Comparison of ENCODE assay signal across 1 fruit fly cellular context in the genomic region with DNA sequence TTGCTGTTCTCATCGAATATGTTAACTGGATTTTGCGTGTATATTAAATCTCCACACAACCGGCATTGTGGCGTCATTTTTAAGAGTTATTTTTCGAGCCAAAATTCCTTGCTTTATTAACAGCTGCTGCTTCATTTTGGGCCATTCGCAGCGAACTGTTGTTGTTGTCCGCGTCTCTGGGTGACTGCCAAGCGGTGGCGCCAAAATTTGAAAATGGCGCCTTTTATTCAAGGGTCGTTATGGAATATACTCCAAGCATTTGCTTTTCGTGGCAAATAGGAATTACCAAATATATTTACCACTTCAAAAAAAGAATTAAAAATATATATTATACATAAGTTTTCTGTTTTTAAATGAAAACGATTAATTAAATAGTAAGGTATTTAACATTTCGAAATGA.
TF ChIP-seq lines count a peak whose summit lies in the region.

Nnk (minus strand) TSS at position 158 of the 400 bp plus-strand sequence.

TF ChIP-seq in whole organism, embryonic, 481 proteins besides CTCF, POLR2A, EP300 and RAD21 (continued from another document and continues in another):
- TF ChIP-seq pfk (GFP tag; optimal IDR thresholded peaks at IDR 0.05; lab: Kevin White, UChicago): no peak
- peak; percentile 45 for TF ChIP-seq stwl (tag; optimal IDR thresholded peaks at IDR 0.05; lab: Kevin White, UChicago)
- no peak for TF ChIP-seq CG18619 (GFP tag; optimal IDR thresholded peaks at IDR 0.05; lab: Kevin White, UChicago)
- no peak for TF ChIP-seq Fer1 (GFP tag; optimal IDR thresholded peaks at IDR 0.05; lab: Kevin White, UChicago)
- TF ChIP-seq CG42726 (GFP tag; IDR thresholded peaks at IDR 0.05; lab: Robert Waterston, UW; ENCODE audit: partially characterized antibody): no peak
- peak; percentile 25 for TF ChIP-seq CG1603 (tag; optimal IDR thresholded peaks at IDR 0.05; lab: Kevin White, UChicago)
- TF ChIP-seq Deaf1 (tag; optimal IDR thresholded peaks at IDR 0.05; lab: Kevin White, UChicago): no peak
- no peak for TF ChIP-seq CG1024 (GFP tag; IDR thresholded peaks at IDR 0.05; lab: Robert Waterston, UW)
- TF ChIP-seq CG8359 (GFP tag; optimal IDR thresholded peaks at IDR 0.05; lab: Kevin White, UChicago; ENCODE audit: borderline replicate concordance): no peak
- TF ChIP-seq Ravus (GFP tag; IDR thresholded peaks at IDR 0.05; lab: Robert Waterston, UW): no peak
- no peak for TF ChIP-seq Hr3 (GFP tag; optimal IDR thresholded peaks at IDR 0.05; lab: Kevin White, UChicago)
- no peak for TF ChIP-seq Sox100B (GFP tag; optimal IDR thresholded peaks at IDR 0.05; lab: Kevin White, UChicago)
- TF ChIP-seq mld (GFP tag; IDR thresholded peaks at IDR 0.05; lab: Robert Waterston, UW; ENCODE audit: partially characterized antibody): no peak
- no peak for TF ChIP-seq pb (GFP tag; optimal IDR thresholded peaks at IDR 0.05; lab: Kevin White, UChicago)
- TF ChIP-seq CG14710 (tag; optimal IDR thresholded peaks at IDR 0.05; lab: Kevin White, UChicago): peak; percentile 30
- no peak for TF ChIP-seq lilli (GFP tag; optimal IDR thresholded peaks at IDR 0.05; lab: Kevin White, UChicago)
- TF ChIP-seq CG5245 (GFP tag; optimal IDR thresholded peaks at IDR 0.05; lab: Kevin White, UChicago): no peak
- no peak for TF ChIP-seq da (GFP tag; optimal IDR thresholded peaks at IDR 0.05; lab: Kevin White, UChicago)
- no peak for TF ChIP-seq trem (tag; optimal IDR thresholded peaks at IDR 0.05; lab: Kevin White, UChicago)
- peak; percentile 12 for TF ChIP-seq Lhr (GFP tag; optimal IDR thresholded peaks at IDR 0.05; lab: Kevin White, UChicago)
- no peak for TF ChIP-seq gcm (GFP tag; optimal IDR thresholded peaks at IDR 0.05; lab: Kevin White, UChicago)
- no peak for TF ChIP-seq CG3065 (GFP tag; optimal IDR thresholded peaks at IDR 0.05; lab: Kevin White, UChicago)
- no peak for TF ChIP-seq hth (optimal IDR thresholded peaks at IDR 0.05; lab: Kevin White, UChicago)
- peak; percentile 7 for TF ChIP-seq CG17829 (tag; optimal IDR thresholded peaks at IDR 0.05; lab: Kevin White, UChicago)
- no peak for TF ChIP-seq CG31388 (GFP tag; optimal IDR thresholded peaks at IDR 0.05; lab: Kevin White, UChicago)
- TF ChIP-seq row (GFP tag; IDR thresholded peaks at IDR 0.05; lab: Robert Waterston, UW): peak; percentile 24; the same call in 1 of the 3 replicates
- TF ChIP-seq dmrt99B (tag; optimal IDR thresholded peaks at IDR 0.05; lab: Kevin White, UChicago): no peak
- TF ChIP-seq CG7556 (GFP tag; optimal IDR thresholded peaks at IDR 0.05; lab: Kevin White, UChicago): no peak
- TF ChIP-seq CG5953 (GFP tag; IDR thresholded peaks at IDR 0.05; lab: Robert Waterston, UW): no peak
- TF ChIP-seq CG15601 (tag; optimal IDR thresholded peaks at IDR 0.05; lab: Kevin White, UChicago): no peak
- peak; percentile 64 for TF ChIP-seq yki (optimal IDR thresholded peaks at IDR 0.05; lab: Kevin White, UChicago)
- TF ChIP-seq sens-2 (GFP tag; IDR thresholded peaks at IDR 0.05; lab: Robert Waterston, UW): no peak
- no peak for TF ChIP-seq Tbp (GFP tag; optimal IDR thresholded peaks at IDR 0.05; lab: Kevin White, UChicago)
- TF ChIP-seq CG17186 (GFP tag; optimal IDR thresholded peaks at IDR 0.05; lab: Kevin White, UChicago): no peak
- TF ChIP-seq bigmax (GFP tag; optimal IDR thresholded peaks at IDR 0.05; lab: Kevin White, UChicago): no peak
- no peak for TF ChIP-seq maf-S (GFP tag; optimal IDR thresholded peaks at IDR 0.05; lab: Kevin White, UChicago)
- no peak for TF ChIP-seq slbo (GFP tag; IDR thresholded peaks at IDR 0.05; lab: Robert Waterston, UW)
- TF ChIP-seq gce (GFP tag; IDR thresholded peaks at IDR 0.05; lab: Robert Waterston, UW): no peak
- TF ChIP-seq corto (GFP tag; optimal IDR thresholded peaks at IDR 0.05; lab: Kevin White, UChicago): no peak
- no peak for TF ChIP-seq CG6791 (GFP tag; IDR thresholded peaks at IDR 0.05; lab: Robert Waterston, UW; ENCODE audit: partially characterized antibody)
- TF ChIP-seq CG4328 (GFP tag; optimal IDR thresholded peaks at IDR 0.05; lab: Kevin White, UChicago): no peak
- TF ChIP-seq TFAM (GFP tag; optimal IDR thresholded peaks at IDR 0.05; lab: Kevin White, UChicago): no peak
- TF ChIP-seq Ada2b (GFP tag; IDR thresholded peaks at IDR 0.05; lab: Robert Waterston, UW): no peak
- no peak for TF ChIP-seq croc (GFP tag; conservative IDR thresholded peaks at IDR 0.05; lab: Robert Waterston, UW)
- no peak for TF ChIP-seq MTF-1 (GFP tag; optimal IDR thresholded peaks at IDR 0.05; lab: Kevin White, UChicago; ENCODE audit: borderline replicate concordance)
- TF ChIP-seq Aef1 (GFP tag; IDR thresholded peaks at IDR 0.05; lab: Robert Waterston, UW): no peak
- TF ChIP-seq peb (GFP tag; IDR thresholded peaks at IDR 0.05; lab: Robert Waterston, UW): no peak
- TF ChIP-seq CG17802 (tag; optimal IDR thresholded peaks at IDR 0.05; lab: Kevin White, UChicago): no peak
- TF ChIP-seq CG1602 (GFP tag; optimal IDR thresholded peaks at IDR 0.05; lab: Kevin White, UChicago): no peak
- no peak for TF ChIP-seq CG34224 (GFP tag; IDR thresholded peaks at IDR 0.05; lab: Robert Waterston, UW; ENCODE audit: partially characterized antibody)
- TF ChIP-seq CG14667 (GFP tag; IDR thresholded peaks at IDR 0.05; lab: Robert Waterston, UW): no peak
- no peak for TF ChIP-seq Ssrp (tag; optimal IDR thresholded peaks at IDR 0.05; lab: Kevin White, UChicago)
- peak; percentile 7 for TF ChIP-seq HmgZ (tag; optimal IDR thresholded peaks at IDR 0.05; lab: Kevin White, UChicago)
- no peak for TF ChIP-seq aop (GFP tag; IDR thresholded peaks at IDR 0.05; lab: Robert Waterston, UW)
- TF ChIP-seq Drgx (GFP tag; IDR thresholded peaks at IDR 0.05; lab: Robert Waterston, UW): no peak
- no peak for TF ChIP-seq CG16815 (GFP tag; optimal IDR thresholded peaks at IDR 0.05; lab: Kevin White, UChicago)
- TF ChIP-seq sim (GFP tag; IDR thresholded peaks at IDR 0.05; lab: Robert Waterston, UW): no peak
- no peak for TF ChIP-seq CG32772 (GFP tag; IDR thresholded peaks at IDR 0.05; lab: Robert Waterston, UW)
- TF ChIP-seq CG4360 (GFP tag; IDR thresholded peaks at IDR 0.05; lab: Robert Waterston, UW): peak; percentile 55
- TF ChIP-seq CG7372 (GFP tag; IDR thresholded peaks at IDR 0.05; lab: Robert Waterston, UW): no peak
- TF ChIP-seq al (GFP tag; IDR thresholded peaks at IDR 0.05; lab: Robert Waterston, UW): no peak
- TF ChIP-seq HmgD (GFP tag; optimal IDR thresholded peaks at IDR 0.05; lab: Kevin White, UChicago): no peak
- peak; percentile 56 for TF ChIP-seq CG15514 (GFP tag; optimal IDR thresholded peaks at IDR 0.05; lab: Kevin White, UChicago)
- TF ChIP-seq CG7745 (tag; optimal IDR thresholded peaks at IDR 0.05; lab: Kevin White, UChicago): no peak
- no peak for TF ChIP-seq ranshi (GFP tag; IDR thresholded peaks at IDR 0.05; lab: Robert Waterston, UW)
- peak; percentile 6 for TF ChIP-seq gfzf (GFP tag; optimal IDR thresholded peaks at IDR 0.05; lab: Kevin White, UChicago)
- TF ChIP-seq CG9817 (tag; optimal IDR thresholded peaks at IDR 0.05; lab: Kevin White, UChicago): no peak
- TF ChIP-seq chm (GFP tag; IDR thresholded peaks at IDR 0.05; lab: Robert Waterston, UW): no peak
- TF ChIP-seq CG6854 (GFP tag; optimal IDR thresholded peaks at IDR 0.05; lab: Kevin White, UChicago): no peak
- no peak for TF ChIP-seq gro (GFP tag; optimal IDR thresholded peaks at IDR 0.05; lab: Kevin White, UChicago)
- no peak for TF ChIP-seq danr (GFP tag; IDR thresholded peaks at IDR 0.05; lab: Robert Waterston, UW)
- TF ChIP-seq CG8388 (GFP tag; optimal IDR thresholded peaks at IDR 0.05; lab: Kevin White, UChicago): no peak
- peak; percentile 48 for TF ChIP-seq Myb (GFP tag; optimal IDR thresholded peaks at IDR 0.05; lab: Kevin White, UChicago)
- no peak for TF ChIP-seq eyg (GFP tag; optimal IDR thresholded peaks at IDR 0.05; lab: Kevin White, UChicago)
- no peak for TF ChIP-seq dpn (GFP tag; optimal IDR thresholded peaks at IDR 0.05; lab: Kevin White, UChicago)
- no peak for TF ChIP-seq tgo (GFP tag; IDR thresholded peaks at IDR 0.05; lab: Robert Waterston, UW)
- no peak for TF ChIP-seq CG31224 (GFP tag; IDR thresholded peaks at IDR 0.05; lab: Robert Waterston, UW)
- TF ChIP-seq crp (GFP tag; optimal IDR thresholded peaks at IDR 0.05; lab: Kevin White, UChicago): peak; percentile 29 to 81
- TF ChIP-seq trh (GFP tag; optimal IDR thresholded peaks at IDR 0.05; lab: Kevin White, UChicago): no peak
- no peak for TF ChIP-seq kni (GFP tag; optimal IDR thresholded peaks at IDR 0.05; lab: Kevin White, UChicago)
- TF ChIP-seq CG15696 (tag; optimal IDR thresholded peaks at IDR 0.05; lab: Kevin White, UChicago): no peak
- TF ChIP-seq CG10267 (tag; optimal IDR thresholded peaks at IDR 0.05; lab: Kevin White, UChicago): peak; percentile 30
- no peak for TF ChIP-seq Lim3 (GFP tag; IDR thresholded peaks at IDR 0.05; lab: Robert Waterston, UW)
- no peak for TF ChIP-seq ttk (GFP tag; IDR thresholded peaks at IDR 0.05; lab: Robert Waterston, UW)
- no peak for TF ChIP-seq ftz-f1 (GFP tag; optimal IDR thresholded peaks at IDR 0.05; lab: Kevin White, UChicago)
- no peak for TF ChIP-seq NC2β (GFP tag; optimal IDR thresholded peaks at IDR 0.05; lab: Kevin White, UChicago)
- TF ChIP-seq CoRest (tag; optimal IDR thresholded peaks at IDR 0.05; lab: Kevin White, UChicago): peak; percentile 5
- no peak for TF ChIP-seq Oli (tag; optimal IDR thresholded peaks at IDR 0.05; lab: Kevin White, UChicago)
- no peak for TF ChIP-seq chif (GFP tag; optimal IDR thresholded peaks at IDR 0.05; lab: Kevin White, UChicago)
- no peak for TF ChIP-seq CG31441 (GFP tag; IDR thresholded peaks at IDR 0.05; lab: Robert Waterston, UW)
- peak; percentile 97 for TF ChIP-seq E2f2 (GFP tag; IDR thresholded peaks at IDR 0.05; lab: Robert Waterston, UW)
- no peak for TF ChIP-seq Bdp1 (GFP tag; optimal IDR thresholded peaks at IDR 0.05; lab: Kevin White, UChicago)
- TF ChIP-seq CG4404 (GFP tag; IDR thresholded peaks at IDR 0.05; lab: Robert Waterston, UW): no peak
- TF ChIP-seq pzg (GFP tag; optimal IDR thresholded peaks at IDR 0.05; lab: Kevin White, UChicago): peak; percentile 75
- no peak for TF ChIP-seq dati (GFP tag; IDR thresholded peaks at IDR 0.05; lab: Robert Waterston, UW)
- no peak for TF ChIP-seq CG12299 (tag; optimal IDR thresholded peaks at IDR 0.05; lab: Kevin White, UChicago)
- no peak for TF ChIP-seq CG12769 (tag; optimal IDR thresholded peaks at IDR 0.05; lab: Kevin White, UChicago)
- no peak for TF ChIP-seq Abd-B (GFP tag; optimal IDR thresholded peaks at IDR 0.05; lab: Kevin White, UChicago)
- no peak for TF ChIP-seq Sox102F (GFP tag; optimal IDR thresholded peaks at IDR 0.05; lab: Kevin White, UChicago)
- no peak for TF ChIP-seq CG11560 (tag; IDR thresholded peaks at IDR 0.05; lab: Robert Waterston, UW)
- peak; percentile 69 for TF ChIP-seq Elba2 (GFP tag; optimal IDR thresholded peaks at IDR 0.05; lab: Kevin White, UChicago)
- TF ChIP-seq MBD-R2 (GFP tag; IDR thresholded peaks at IDR 0.05; lab: Robert Waterston, UW): peak; percentile 88
- no peak for TF ChIP-seq her (GFP tag; optimal IDR thresholded peaks at IDR 0.05; lab: Kevin White, UChicago)
- TF ChIP-seq slou (GFP tag; optimal IDR thresholded peaks at IDR 0.05; lab: Kevin White, UChicago): no peak
- peak; percentile 85 for TF ChIP-seq sd (tag; optimal IDR thresholded peaks at IDR 0.05; lab: Kevin White, UChicago)
- TF ChIP-seq PHDP (tag; optimal IDR thresholded peaks at IDR 0.05; lab: Kevin White, UChicago): no peak
- no peak for TF ChIP-seq CG10979 (tag; optimal IDR thresholded peaks at IDR 0.05; lab: Kevin White, UChicago)
- TF ChIP-seq CG12659 (GFP tag; optimal IDR thresholded peaks at IDR 0.05; lab: Kevin White, UChicago): no peak
- TF ChIP-seq hkb (optimal IDR thresholded peaks at IDR 0.05; lab: Kevin White, UChicago): no peak
- no peak for TF ChIP-seq hkb (GFP tag; IDR thresholded peaks at IDR 0.05; lab: Robert Waterston, UW)
- no peak for TF ChIP-seq ac (GFP tag; optimal IDR thresholded peaks at IDR 0.05; lab: Kevin White, UChicago)
- TF ChIP-seq CG32767 (GFP tag; IDR thresholded peaks at IDR 0.05; lab: Robert Waterston, UW): no peak
- TF ChIP-seq pum (GFP tag; optimal IDR thresholded peaks at IDR 0.05; lab: Kevin White, UChicago): no peak
- no peak for TF ChIP-seq Bgb (GFP tag; IDR thresholded peaks at IDR 0.05; lab: Robert Waterston, UW; ENCODE audit: partially characterized antibody)
- TF ChIP-seq Hr78 (GFP tag; optimal IDR thresholded peaks at IDR 0.05; lab: Kevin White, UChicago): no peak
- no peak for TF ChIP-seq CG6272 (GFP tag; IDR thresholded peaks at IDR 0.05; lab: Robert Waterston, UW)
- TF ChIP-seq tio (GFP tag; optimal IDR thresholded peaks at IDR 0.05; lab: Kevin White, UChicago): no peak
- no peak for TF ChIP-seq exex (tag; optimal IDR thresholded peaks at IDR 0.05; lab: Kevin White, UChicago)
- no peak for TF ChIP-seq CG9609 (GFP tag; optimal IDR thresholded peaks at IDR 0.05; lab: Kevin White, UChicago)
- peak; percentile 56 for TF ChIP-seq CG4617 (GFP tag; optimal IDR thresholded peaks at IDR 0.05; lab: Kevin White, UChicago; ENCODE audit: borderline replicate concordance)
- no peak for TF ChIP-seq CG34422 (GFP tag; IDR thresholded peaks at IDR 0.05; lab: Robert Waterston, UW)
- no peak for TF ChIP-seq CG3847 (GFP tag; IDR thresholded peaks at IDR 0.05; lab: Robert Waterston, UW)
- no peak for TF ChIP-seq CG12219 (GFP tag; optimal IDR thresholded peaks at IDR 0.05; lab: Kevin White, UChicago)
- TF ChIP-seq Doc2 (GFP tag; IDR thresholded peaks at IDR 0.05; lab: Robert Waterston, UW): no peak
- no peak for TF ChIP-seq HLH54F (GFP tag; optimal IDR thresholded peaks at IDR 0.05; lab: Kevin White, UChicago)
- no peak for TF ChIP-seq CG7928 (GFP tag; optimal IDR thresholded peaks at IDR 0.05; lab: Kevin White, UChicago)
- no peak for TF ChIP-seq Dek (tag; optimal IDR thresholded peaks at IDR 0.05; lab: Kevin White, UChicago)
- no peak for TF ChIP-seq Hey (tag; optimal IDR thresholded peaks at IDR 0.05; lab: Kevin White, UChicago)
- TF ChIP-seq E2f1 (GFP tag; IDR thresholded peaks at IDR 0.05; lab: Robert Waterston, UW): peak; percentile 66
- no peak for TF ChIP-seq Oaz (GFP tag; IDR thresholded peaks at IDR 0.05; lab: Robert Waterston, UW)
- TF ChIP-seq Rfx (GFP tag; IDR thresholded peaks at IDR 0.05; lab: Robert Waterston, UW): no peak
- peak; percentile 10 for TF ChIP-seq Sin3A (optimal IDR thresholded peaks at IDR 0.05; lab: Kevin White, UChicago)
- TF ChIP-seq bsh (GFP tag; optimal IDR thresholded peaks at IDR 0.05; lab: Kevin White, UChicago): no peak
- no peak for TF ChIP-seq zfh2 (GFP tag; optimal IDR thresholded peaks at IDR 0.05; lab: Kevin White, UChicago)
- no peak for TF ChIP-seq caup (GFP tag; optimal IDR thresholded peaks at IDR 0.05; lab: Kevin White, UChicago; ENCODE audit: severe bottlenecking)
